Fruit fly (Drosophila melanogaster): Measurements from ENCODE around the gene btn.

Gene btn

dm6 chr3R:22626842-22627392 is 40.5 kb upstream of the btn start:
- TF ChIP-seq kay (GFP tag; optimal IDR thresholded peaks at IDR 0.05) (peak; percentile 84), kah (GFP tag; optimal IDR thresholded peaks at IDR 0.05) (peak; percentile 83), CG6175 (GFP tag; IDR thresholded peaks at IDR 0.05) (no peak), E2f2 (GFP tag; IDR thresholded peaks at IDR 0.05) (peak; percentile 27; the same call in 1 of the 2 replicates), D19B (GFP tag; optimal IDR thresholded peaks at IDR 0.05) (no peak), eve (GFP tag; optimal IDR thresholded peaks at IDR 0.05) (no peak), vnd (GFP tag; IDR thresholded peaks at IDR 0.05; ENCODE audit: partially characterized antibody) (no peak), Mes4 (GFP tag; optimal IDR thresholded peaks at IDR 0.05) (no peak), sens (GFP tag) (peak; percentile 78), Tbp (GFP tag; optimal IDR thresholded peaks at IDR 0.05) (no peak), Mad (GFP tag; optimal IDR thresholded peaks at IDR 0.05) (no peak), eyg (GFP tag; optimal IDR thresholded peaks at IDR 0.05) (no peak), CG3065 (GFP tag; optimal IDR thresholded peaks at IDR 0.05) (no peak), wdn (GFP tag; IDR thresholded peaks at IDR 0.05) (0 out of 2 replicates have a peak, but pooled peaks have one; percentile 31), HLHmδ (GFP tag; optimal IDR thresholded peaks at IDR 0.05) (no peak), CG14860 (GFP tag; IDR thresholded peaks at IDR 0.05; ENCODE audit: partially characterized antibody) (no peak), Ets65A (GFP tag) (no peak), CG6813 (GFP tag; optimal IDR thresholded peaks at IDR 0.05) (peak; percentile 71), CG11695 (GFP tag; IDR thresholded peaks at IDR 0.05) (peak; percentile 26; the same call in 1 of the 3 replicates), CG17385 (GFP tag; optimal IDR thresholded peaks at IDR 0.05) (peak; percentile 14), MTF-1 (GFP tag; optimal IDR thresholded peaks at IDR 0.05; ENCODE audit: borderline replicate concordance) (peak; percentile 57), Sox102F (GFP tag; optimal IDR thresholded peaks at IDR 0.05) (peak; percentile 32), CG10979 (tag; optimal IDR thresholded peaks at IDR 0.05) (no peak), Awh (GFP tag; IDR thresholded peaks at IDR 0.05) (peak; percentile 55; the same call in 1 of the 2 replicates), CG10654 (GFP tag; optimal IDR thresholded peaks at IDR 0.05) (peak; percentile 11), abd-A (tag; optimal IDR thresholded peaks at IDR 0.05) (peak; percentile 73), br (optimal IDR thresholded peaks at IDR 0.05) (no peak), BEAF-32 (GFP tag; optimal IDR thresholded peaks at IDR 0.05) (no peak), CG3838 (GFP tag; optimal IDR thresholded peaks at IDR 0.05) (no peak), CG13296 (GFP tag; optimal IDR thresholded peaks at IDR 0.05) (peak; percentile 67), p53 (GFP tag; optimal IDR thresholded peaks at IDR 0.05) (no peak), dpn (GFP tag; optimal IDR thresholded peaks at IDR 0.05) (no peak), pnt (GFP tag; optimal IDR thresholded peaks at IDR 0.05) (no peak), chif (GFP tag; optimal IDR thresholded peaks at IDR 0.05) (no peak), Opbp (GFP tag; IDR thresholded peaks at IDR 0.05; ENCODE audit: partially characterized antibody) (no peak), ac (GFP tag; optimal IDR thresholded peaks at IDR 0.05) (peak; percentile 9), crc (GFP tag; optimal IDR thresholded peaks at IDR 0.05) (no peak), dysf (GFP tag; IDR thresholded peaks at IDR 0.05) (no peak; the same call in 2 of the 3 replicates), danr (GFP tag; IDR thresholded peaks at IDR 0.05) (no peak), Drgx (GFP tag; IDR thresholded peaks at IDR 0.05) (peak; percentile 88), CG18764 (GFP tag; optimal IDR thresholded peaks at IDR 0.05) (peak; percentile 24), Xrp1 (GFP tag; IDR thresholded peaks at IDR 0.05) (peak; percentile 45; the same call in 1 of the 2 replicates), HHEX (GFP tag; optimal IDR thresholded peaks at IDR 0.05) (peak; percentile 53), gcm (GFP tag; optimal IDR thresholded peaks at IDR 0.05) (no peak), sr (GFP tag; IDR thresholded peaks at IDR 0.05) (peak; percentile 50; the same call in 2 of the 3 replicates), klu (GFP tag; IDR thresholded peaks at IDR 0.05) (peak; percentile 40; the same call in 1 of the 2 replicates), CG42726 (GFP tag; IDR thresholded peaks at IDR 0.05; ENCODE audit: partially characterized antibody) (no peak), CG4730 (GFP tag; IDR thresholded peaks at IDR 0.05) (no peak), sim (GFP tag; IDR thresholded peaks at IDR 0.05) (no peak), Oaz (GFP tag; IDR thresholded peaks at IDR 0.05) (no peak), wor (GFP tag; IDR thresholded peaks at IDR 0.05) (no peak)

Data from whole organism, embryonic.